Fruit fly (Drosophila melanogaster) whole organism, embryonic: Measurements from ENCODE around the gene FBXO11.

Experiments
- Adf1 ChIP-seq: fragments of 200-800 bp; sonication (Bioruptor generic); IDR thresholded peaks from 2 replicates; pipeline ENCODE4 v1.3.6; 2022; ENCODE audit warnings: missing biosample characterization, missing genetic modification characterization
- Bdp1 ChIP-seq: fragments of 200-800 bp; sonication (Bioruptor generic); optimal IDR thresholded peaks from 3 replicates; lab custom pipeline; 2016; ENCODE audit warnings: missing biosample characterization, missing genetic modification characterization
- CG1024 ChIP-seq: fragments of 200-800 bp; sonication (Bioruptor generic); IDR thresholded peaks from 2 replicates; pipeline ENCODE4 v1.3.6; 2022; ENCODE audit warnings: missing biosample characterization, missing genetic modification characterization
- CG10267 ChIP-seq: fragments of 200-800 bp; sonication (Bioruptor generic); optimal IDR thresholded peaks from 2 replicates; lab custom pipeline; 2018; ENCODE audit warnings: missing biosample characterization, mild to moderate bottlenecking, missing genetic modification characterization, moderate library complexity
- CG10321 ChIP-seq: fragments of 200-800 bp; sonication (Bioruptor generic); IDR thresholded peaks from 2 replicates; pipeline ENCODE4 v1.3.6; 2022; ENCODE audit warnings: missing biosample characterization, missing genetic modification characterization
- CG13287 ChIP-seq: fragments of 200-800 bp; sonication (Bioruptor generic); IDR thresholded peaks from 2 replicates; pipeline ENCODE4 v1.3.6; 2022; ENCODE audit warnings: missing biosample characterization, missing genetic modification characterization; ENCODE audit not compliant: partially characterized antibody
- CG13775 ChIP-seq: fragments of 200-800 bp; sonication (Bioruptor generic); optimal IDR thresholded peaks from 3 replicates; lab custom pipeline; 2017; ENCODE audit warnings: missing biosample characterization, mild to moderate bottlenecking, missing genetic modification characterization
- CG14014 ChIP-seq: fragments of 200-800 bp; sonication (Bioruptor generic); IDR thresholded peaks from 2 replicates; pipeline ENCODE4 v1.3.6; 2022; ENCODE audit warnings: missing biosample characterization, missing genetic modification characterization
- CG17359 ChIP-seq: fragments of 200-800 bp; sonication (Bioruptor generic); optimal IDR thresholded peaks from 3 replicates; lab custom pipeline; 2018; ENCODE audit warnings: missing biosample characterization, mild to moderate bottlenecking, missing genetic modification characterization, moderate library complexity
- CG2116 ChIP-seq: fragments of 200-800 bp; sonication (Bioruptor generic); optimal IDR thresholded peaks from 3 replicates; lab custom pipeline; 2018; ENCODE audit warnings: missing biosample characterization, mild to moderate bottlenecking, missing genetic modification characterization
- CG4404 ChIP-seq: fragments of 200-800 bp; sonication (Bioruptor generic); IDR thresholded peaks from 2 replicates; pipeline ENCODE4 v1.3.6; 2022; ENCODE audit warnings: missing biosample characterization, missing genetic modification characterization
- CG5180 ChIP-seq: fragments of 200-800 bp; sonication (Bioruptor generic); optimal IDR thresholded peaks from 3 replicates; lab custom pipeline; 2017; ENCODE audit warnings: missing biosample characterization, missing genetic modification characterization, mild to moderate bottlenecking, moderate library complexity, missing genetic modification reagents
- CG6254 ChIP-seq: fragments of 200-800 bp; sonication (Bioruptor generic); optimal IDR thresholded peaks from 3 replicates; lab custom pipeline; 2017; ENCODE audit warnings: mild to moderate bottlenecking, missing biosample characterization, missing genetic modification reagents, missing genetic modification characterization
- CG6791 ChIP-seq: fragments of 200-800 bp; sonication (Bioruptor generic); IDR thresholded peaks from 3 replicates; pipeline ENCODE4 v1.3.6; 2022; ENCODE audit warnings: missing biosample characterization, missing genetic modification characterization; ENCODE audit not compliant: partially characterized antibody
- CG7745 ChIP-seq: fragments of 200-800 bp; sonication (Bioruptor generic); optimal IDR thresholded peaks from 2 replicates; lab custom pipeline; 2018; ENCODE audit warnings: missing biosample characterization, mild to moderate bottlenecking, missing genetic modification characterization, moderate library complexity
- CkIIα-i1 ChIP-seq: fragments of 200-800 bp; sonication (Bioruptor generic); IDR thresholded peaks from 2 replicates; pipeline ENCODE4 v1.3.6; 2022; ENCODE audit warnings: missing biosample characterization, missing genetic modification characterization
- CrebB ChIP-seq: fragments of 200-800 bp; sonication (Bioruptor generic); optimal IDR thresholded peaks from 3 replicates; lab custom pipeline; 2018; ENCODE audit warnings: missing biosample characterization, mild to moderate bottlenecking, missing genetic modification characterization
- D19B ChIP-seq: fragments of 200-800 bp; sonication (Bioruptor generic); optimal IDR thresholded peaks from 2 replicates; lab custom pipeline; 2017; ENCODE audit warnings: missing biosample characterization, mild to moderate bottlenecking, missing genetic modification characterization
- Dfd ChIP-seq, 2 experiments: fragments of >200 bp; optimal IDR thresholded peaks; 2 replicates each; lab custom pipeline; 2017; ENCODE audit warnings: missing biosample characterization in 2 of 2, missing genetic modification characterization in 2 of 2
- Dll ChIP-seq: fragments of 200-800 bp; sonication (Bioruptor generic); IDR thresholded peaks from 4 replicates; pipeline ENCODE4 v1.3.6; 2022; ENCODE audit warnings: missing biosample characterization, missing genetic modification characterization; ENCODE audit not compliant: partially characterized antibody
- Dref ChIP-seq: fragments of 200-800 bp; sonication (Bioruptor generic); IDR thresholded peaks from 2 replicates; pipeline ENCODE4 v1.3.6; 2022; ENCODE audit warnings: missing biosample characterization, missing genetic modification characterization
- E2f2 ChIP-seq: fragments of 200-800 bp; sonication (Bioruptor generic); IDR thresholded peaks from 2 replicates; pipeline ENCODE4 v1.3.6; 2022; ENCODE audit warnings: missing biosample characterization, missing genetic modification characterization
- Eip74EF ChIP-seq, 2 experiments: fragments of 200-800 bp in 1 of 2; fragments of >200 bp in 1 of 2; sonication (Bioruptor generic) in 1 of 2; optimal IDR thresholded peaks; 2 replicates each; lab custom pipeline; 2017 to 2019; ENCODE audit warnings: missing biosample characterization in 2 of 2, missing genetic modification characterization in 2 of 2, mild to moderate bottlenecking in 1 of 2, moderate library complexity in 1 of 2
- Fer3 ChIP-seq: fragments of 200-800 bp; sonication (Bioruptor generic); optimal IDR thresholded peaks from 2 replicates; lab custom pipeline; 2018; ENCODE audit warnings: missing biosample characterization, mild to moderate bottlenecking, missing genetic modification characterization, moderate library complexity
- Kr ChIP-seq: fragments of 200-800 bp; sonication (Bioruptor generic); optimal IDR thresholded peaks from 2 replicates; lab custom pipeline; 2017; ENCODE audit warnings: missing biosample characterization, mild to moderate bottlenecking, missing genetic modification characterization
- Myb ChIP-seq: fragments of 200-800 bp; sonication (Bioruptor generic); optimal IDR thresholded peaks from 2 replicates; lab custom pipeline; 2016; ENCODE audit warnings: missing biosample characterization, missing genetic modification characterization
- Neu2 ChIP-seq: fragments of 200-800 bp; sonication (Bioruptor generic); optimal IDR thresholded peaks from 3 replicates; lab custom pipeline; 2016; ENCODE audit warnings: missing biosample characterization, missing genetic modification characterization, borderline replicate concordance
- Six4 ChIP-seq: fragments of 200-800 bp; sonication (Bioruptor generic); optimal IDR thresholded peaks from 2 replicates; lab custom pipeline; 2016; ENCODE audit warnings: missing biosample characterization, missing genetic modification characterization
- TFAM ChIP-seq: fragments of 200-800 bp; sonication (Bioruptor generic); optimal IDR thresholded peaks from 2 replicates; lab custom pipeline; 2017; ENCODE audit warnings: missing biosample characterization, missing genetic modification characterization, inconsistent platforms
- Tbp ChIP-seq: fragments of >200 bp; optimal IDR thresholded peaks from 2 replicates; lab custom pipeline; 2018; ENCODE audit warnings: missing biosample characterization, missing genetic modification characterization
- aop ChIP-seq: fragments of 200-800 bp; sonication (Bioruptor generic); IDR thresholded peaks from 2 replicates; pipeline ENCODE4 v1.3.6; 2022; ENCODE audit warnings: missing biosample characterization, missing genetic modification characterization
- bbx ChIP-seq: fragments of 200-800 bp; sonication (Bioruptor generic); IDR thresholded peaks from 2 replicates; pipeline ENCODE4 v1.3.6; 2022; ENCODE audit warnings: missing biosample characterization, missing genetic modification characterization; ENCODE audit not compliant: partially characterized antibody
- dan ChIP-seq: fragments of 200-800 bp; sonication (Bioruptor generic); IDR thresholded peaks from 2 replicates; pipeline ENCODE4 v1.3.6; 2022; ENCODE audit warnings: missing biosample characterization, missing genetic modification characterization
- dpn ChIP-seq, 2 experiments: fragments of 200-800 bp; sonication (Bioruptor generic); optimal IDR thresholded peaks; 3 replicates each; lab custom pipeline; 2016; ENCODE audit warnings: missing biosample characterization in 2 of 2, missing genetic modification characterization in 2 of 2
- gce ChIP-seq: fragments of 200-800 bp; sonication (Bioruptor generic); IDR thresholded peaks from 3 replicates; pipeline ENCODE4 v1.3.6; 2022; ENCODE audit warnings: missing biosample characterization, missing genetic modification characterization
- gfzf ChIP-seq: fragments of 200-800 bp; sonication (Bioruptor generic); optimal IDR thresholded peaks from 2 replicates; lab custom pipeline; 2016; ENCODE audit warnings: missing biosample characterization, mild to moderate bottlenecking, missing genetic modification characterization, moderate library complexity
- gsb-n ChIP-seq: fragments of 200-800 bp; sonication (Bioruptor generic); optimal IDR thresholded peaks from 3 replicates; lab custom pipeline; 2018; ENCODE audit warnings: missing biosample characterization, mild to moderate bottlenecking, missing genetic modification characterization
- hbn ChIP-seq: fragments of 200-800 bp; sonication (Bioruptor generic); IDR thresholded peaks from 2 replicates; pipeline ENCODE4 v1.3.6; 2022; ENCODE audit warnings: missing biosample characterization, missing genetic modification characterization; ENCODE audit not compliant: partially characterized antibody
- phol ChIP-seq: fragments of 200-800 bp; sonication (Bioruptor generic); optimal IDR thresholded peaks from 3 replicates; lab custom pipeline; 2018; ENCODE audit warnings: missing biosample characterization, mild to moderate bottlenecking, missing genetic modification characterization, moderate library complexity
- pros ChIP-seq: fragments of 200-800 bp; sonication (Bioruptor generic); optimal IDR thresholded peaks from 3 replicates; lab custom pipeline; 2019; ENCODE audit warnings: missing biosample characterization, mild to moderate bottlenecking, missing genetic modification characterization, moderate library complexity
- sc ChIP-seq, 3 experiments: fragments of >200 bp in 2 of 3; fragments of 200-800 bp in 1 of 3; sonication (Bioruptor generic) in 1 of 3; optimal IDR thresholded peaks; 2 replicates in 2 of 3; 3 replicates in 1 of 3; lab custom pipeline; 2017; ENCODE audit warnings: mild to moderate bottlenecking in 1 of 3, missing biosample characterization in 1 of 3, missing genetic modification characterization in 1 of 3, missing genetic modification reagents in 1 of 3
- scrt ChIP-seq: fragments of 200-800 bp; sonication (Bioruptor generic); optimal IDR thresholded peaks from 2 replicates; lab custom pipeline; 2018; ENCODE audit warnings: missing biosample characterization, mild to moderate bottlenecking, missing genetic modification characterization, moderate library complexity
- sr ChIP-seq: fragments of 200-800 bp; sonication (Bioruptor generic); IDR thresholded peaks from 3 replicates; pipeline ENCODE4 v1.3.6; 2022; ENCODE audit warnings: missing biosample characterization, missing genetic modification characterization
- toy ChIP-seq: fragments of 200-800 bp; sonication (Bioruptor generic); IDR thresholded peaks from 2 replicates; pipeline ENCODE4 v1.3.6; 2022; ENCODE audit warnings: missing biosample characterization, missing genetic modification characterization
- vvl ChIP-seq: fragments of 200-800 bp; sonication (Bioruptor generic); IDR thresholded peaks from 2 replicates; pipeline ENCODE4 v1.3.6; 2022; ENCODE audit warnings: missing biosample characterization, missing genetic modification characterization
- zfh2 ChIP-seq: fragments of 200-800 bp; sonication (Bioruptor generic); optimal IDR thresholded peaks from 2 replicates; lab custom pipeline; 2016; ENCODE audit warnings: missing biosample characterization, missing genetic modification characterization

Gene FBXO11

DNA sequence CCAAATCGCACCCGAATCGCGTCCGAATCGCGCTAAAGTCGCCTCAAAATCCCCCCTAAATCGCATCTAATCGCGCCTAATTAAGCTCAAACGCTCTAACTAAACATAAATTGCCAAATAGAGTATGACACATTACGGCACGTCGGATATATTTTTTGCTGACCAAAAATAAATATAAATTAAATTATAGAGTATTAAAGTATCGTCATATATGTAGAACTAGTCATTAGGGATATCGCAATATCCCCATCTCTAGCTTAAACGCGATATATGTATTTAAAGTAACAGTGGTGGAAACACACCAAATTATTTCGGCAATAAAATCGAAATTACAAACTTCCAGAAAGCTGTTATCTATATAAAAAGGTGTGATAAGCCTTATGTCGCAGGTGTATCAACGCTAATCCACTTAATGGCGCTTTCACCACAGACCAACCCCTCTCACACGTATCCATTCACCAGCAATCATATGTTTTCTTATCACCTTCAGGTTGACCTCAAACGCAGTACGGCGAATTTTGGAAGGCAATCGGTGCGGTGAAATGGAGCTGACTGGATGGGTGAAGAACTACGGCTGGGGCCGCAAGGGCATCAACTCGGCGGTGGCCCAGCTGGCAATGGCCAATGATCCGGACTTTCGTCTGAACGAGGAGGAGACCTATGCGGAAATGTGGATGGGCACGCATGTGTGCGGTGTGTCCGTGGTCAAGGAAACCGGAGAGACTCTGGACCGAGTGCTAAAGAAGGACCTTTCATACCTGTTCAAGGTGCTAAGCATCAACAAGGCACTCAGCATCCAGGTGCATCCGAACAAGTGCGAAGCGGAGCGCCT is 49.6 kb downstream of the FBXO11 start, which contains the start of gene Mpi (continued):
- no peak for TF ChIP-seq Myb (GFP tag; lab: Kevin White, UChicago)
- peak; percentile 33 for TF ChIP-seq CG17359 (tag; lab: Kevin White, UChicago)
- no peak for TF ChIP-seq CG13775 (GFP tag; lab: Kevin White, UChicago)
- TF ChIP-seq Dref: peak; percentile 62

dm6 chr3R:9756187-9756586 is 53.0 kb downstream of the FBXO11 start, which contains the start of the genes Alg12 and Rpt3R:
TSS of gene Alg12 (plus strand) at chr3R:9756491.
TSS of gene Rpt3R (minus strand) at chr3R:9756510.
- TF ChIP-seq Eip74EF (GFP tag; optimal IDR thresholded peaks at IDR 0.05; lab: Kevin White, UChicago): no peak
- TF ChIP-seq Dfd (GFP tag; optimal IDR thresholded peaks at IDR 0.05; lab: Kevin White, UChicago): no peak
- no peak for TF ChIP-seq CkIIα-i1 (GFP tag; lab: Robert Waterston, UW)
- no peak for TF ChIP-seq CG5180
- peak; percentile 70 for TF ChIP-seq E2f2
- no peak for TF ChIP-seq CG4404 (GFP tag; lab: Robert Waterston, UW)
- peak; percentile 62; the same call in 1 of the 2 replicates for TF ChIP-seq hbn
- no peak for TF ChIP-seq gfzf
- peak; percentile 95 for TF ChIP-seq scrt (GFP tag; lab: Kevin White, UChicago)
- TF ChIP-seq CG10267 (tag; lab: Kevin White, UChicago): peak; percentile 11
- TF ChIP-seq vvl (GFP tag; lab: Robert Waterston, UW): no peak
- no peak for TF ChIP-seq CrebB (tag; lab: Kevin White, UChicago)
- no peak for TF ChIP-seq dpn (GFP tag; optimal IDR thresholded peaks at IDR 0.05; lab: Kevin White, UChicago)
- no peak for TF ChIP-seq CG6791 (GFP tag; lab: Robert Waterston, UW)
- no peak for TF ChIP-seq TFAM
- no peak for TF ChIP-seq gce (GFP tag; lab: Robert Waterston, UW)
- TF ChIP-seq CG13775 (GFP tag; lab: Kevin White, UChicago): no peak
- no peak for TF ChIP-seq CG6254
- TF ChIP-seq Fer3 (tag; lab: Kevin White, UChicago): no peak
- peak; percentile 37; the same call in 1 of the 2 replicates for TF ChIP-seq bbx (GFP tag; lab: Robert Waterston, UW)
- no peak for TF ChIP-seq dan (GFP tag; lab: Robert Waterston, UW)
- TF ChIP-seq CG13287 (GFP tag; lab: Robert Waterston, UW): peak; percentile 77
- no peak for TF ChIP-seq CG7745 (tag; lab: Kevin White, UChicago)
- TF ChIP-seq Dll: peak; percentile 81
- TF ChIP-seq D19B (GFP tag; lab: Kevin White, UChicago): no peak
- TF ChIP-seq pros (GFP tag; lab: Kevin White, UChicago): no peak
- no peak for TF ChIP-seq CG1024 (GFP tag; lab: Robert Waterston, UW)
- no peak for TF ChIP-seq zfh2 (GFP tag; lab: Kevin White, UChicago)
- no peak for TF ChIP-seq Adf1 (GFP tag; lab: Robert Waterston, UW)
- no peak for TF ChIP-seq toy (GFP tag; lab: Robert Waterston, UW)
- no peak for TF ChIP-seq CG14014 (GFP tag; lab: Robert Waterston, UW)
- peak; percentile 56 for TF ChIP-seq CG2116
- no peak for TF ChIP-seq Tbp (GFP tag; lab: Kevin White, UChicago)
- TF ChIP-seq sc (optimal IDR thresholded peaks at IDR 0.05; lab: Kevin White, UChicago): no peak
- TF ChIP-seq sc (GFP tag; optimal IDR thresholded peaks at IDR 0.05; lab: Kevin White, UChicago): no peak
- TF ChIP-seq Neu2 (GFP tag; lab: Kevin White, UChicago): no peak
- no peak for TF ChIP-seq aop (GFP tag; lab: Robert Waterston, UW)
- no peak for TF ChIP-seq Kr (GFP tag; lab: Kevin White, UChicago)
- TF ChIP-seq sr (GFP tag; lab: Robert Waterston, UW): no peak
- TF ChIP-seq phol (tag; lab: Kevin White, UChicago): peak; percentile 15
- TF ChIP-seq gsb-n (tag; lab: Kevin White, UChicago): no peak
- TF ChIP-seq Six4 (GFP tag; lab: Kevin White, UChicago): no peak
- TF ChIP-seq Bdp1: no peak
- TF ChIP-seq CG10321 (GFP tag; lab: Robert Waterston, UW): no peak
